Fruit fly (Drosophila melanogaster): ENCODE results near the gene CG4956.

CG4956 gene

DNA sequence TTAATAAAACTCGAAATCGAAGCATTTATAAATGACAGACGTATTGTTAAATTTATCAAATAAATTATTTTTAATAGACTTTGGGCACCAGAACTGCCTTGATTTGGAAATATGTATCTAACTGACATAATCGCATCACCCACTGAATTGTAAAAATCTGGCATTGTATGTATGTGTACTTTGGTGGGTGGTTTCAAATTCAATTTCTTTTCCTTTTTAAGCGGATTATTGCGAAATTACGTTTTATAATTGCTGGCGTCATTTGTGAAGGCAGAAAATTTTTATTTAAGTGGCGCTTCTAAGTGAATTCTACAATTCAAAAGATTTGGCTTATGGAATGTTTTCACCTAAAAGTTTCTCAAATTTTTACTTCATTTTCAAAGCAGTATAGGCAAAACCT is at the start of gene CG4956:
CG4956 (minus strand) TSS at position 101 of the 400 bp plus-strand sequence.
- TF ChIP-seq CG11902 (GFP tag; optimal IDR thresholded peaks at IDR 0.05) (no peak), cyc (GFP tag; optimal IDR thresholded peaks at IDR 0.05) (no peak), dac (GFP tag; optimal IDR thresholded peaks at IDR 0.05) (no peak), CG8632 (GFP tag; optimal IDR thresholded peaks at IDR 0.05) (no peak), CG6808 (GFP tag; optimal IDR thresholded peaks at IDR 0.05) (no peak), CG31627 (GFP tag; optimal IDR thresholded peaks at IDR 0.05) (no peak), vri (GFP tag; optimal IDR thresholded peaks at IDR 0.05) (no peak), Hr38 (GFP tag; optimal IDR thresholded peaks at IDR 0.05) (no peak), pdm3 (GFP tag; optimal IDR thresholded peaks at IDR 0.05) (no peak), Met (GFP tag; optimal IDR thresholded peaks at IDR 0.05) (no peak), CG32006 (GFP tag; optimal IDR thresholded peaks at IDR 0.05) (no peak), CG1621 (tag; optimal IDR thresholded peaks at IDR 0.05) (no peak), CG6854 (GFP tag; optimal IDR thresholded peaks at IDR 0.05) (no peak), spab (GFP tag; optimal IDR thresholded peaks at IDR 0.05) (no peak), CG10669 (GFP tag; optimal IDR thresholded peaks at IDR 0.05) (no peak), salr (GFP tag; optimal IDR thresholded peaks at IDR 0.05) (no peak), lz (GFP tag; optimal IDR thresholded peaks at IDR 0.05) (no peak), CG16779 (tag; optimal IDR thresholded peaks at IDR 0.05) (no peak)

DNA sequence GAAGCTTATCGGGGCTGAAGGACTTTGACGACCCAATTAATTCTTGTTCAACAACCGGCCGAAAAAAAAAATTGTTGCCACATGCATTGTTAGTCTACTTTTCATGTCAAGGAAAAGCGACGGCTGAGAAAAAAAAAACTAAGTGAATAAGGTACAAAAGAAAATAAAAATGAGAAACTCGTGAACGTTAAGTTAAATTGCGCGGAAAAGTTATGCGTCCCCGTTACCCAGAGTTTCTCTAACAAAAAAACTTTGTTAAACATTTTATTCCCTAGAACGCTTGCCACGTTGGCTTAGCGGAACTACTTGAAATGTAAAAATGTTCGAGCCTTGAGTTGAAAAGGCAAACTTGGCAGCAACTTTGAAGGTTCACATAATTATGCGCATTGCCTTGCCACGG is 37.1 kb upstream of the CG4956 start, which contains the start of gene CG14354:
CG14354 (plus strand) TSS at position 301 of the 400 bp plus-strand sequence.
- TF ChIP-seq Eip75B (GFP tag; optimal IDR thresholded peaks at IDR 0.05): no peak

DNA sequence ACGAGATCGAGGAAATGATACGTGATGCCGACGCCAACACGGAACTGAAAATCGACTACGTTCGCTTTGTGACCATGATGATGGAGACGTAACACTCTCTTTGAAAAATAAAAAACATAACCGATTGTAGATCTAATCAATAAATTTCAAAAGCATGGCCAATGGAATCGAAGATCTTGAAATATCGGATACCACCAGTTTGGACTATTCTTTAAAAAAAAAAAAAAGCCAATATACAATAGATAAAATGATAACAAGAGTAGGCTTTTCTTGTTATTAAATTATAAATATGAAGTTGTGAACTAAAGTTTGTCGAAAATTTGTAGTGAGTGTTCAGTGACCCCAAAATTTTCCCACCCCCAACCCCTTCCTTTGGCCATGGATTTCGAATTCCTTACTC is 33.5 kb upstream of the CG4956 start, which contains the start of the genes Acam and CG17770:
Acam (plus strand) TSS at position 301 of the 400 bp plus-strand sequence.
CG17770 (plus strand) TSS at position 301 of the 400 bp plus-strand sequence.
- TF ChIP-seq spab (GFP tag; optimal IDR thresholded peaks at IDR 0.05): no peak
- TF ChIP-seq cyc (GFP tag; optimal IDR thresholded peaks at IDR 0.05): no peak
- no peak for TF ChIP-seq CG11294 (GFP tag; IDR thresholded peaks at IDR 0.05)

DNA sequence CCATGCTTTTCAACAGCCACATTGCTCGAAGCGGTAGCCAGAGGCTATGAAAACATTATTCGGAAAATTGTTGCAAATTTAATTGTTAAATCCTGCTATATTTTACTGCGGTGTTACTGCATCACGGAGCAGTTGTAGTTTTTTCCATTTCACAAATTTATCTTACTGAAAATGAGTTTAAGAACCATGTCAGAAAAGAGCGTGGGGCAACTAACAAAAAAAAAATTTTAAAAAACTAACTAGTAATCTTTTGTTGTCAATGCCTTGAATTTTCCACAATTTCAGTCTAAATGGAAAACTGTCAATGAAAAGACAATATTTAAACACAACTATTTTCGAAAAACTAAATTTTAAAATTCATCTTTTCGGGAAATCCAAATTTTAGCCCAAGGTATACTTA is 32.7 kb upstream of the CG4956 start, which contains the start of gene CG5024:
CG5024 (plus strand) TSS at position 301 of the 400 bp plus-strand sequence.
- no peak for TF ChIP-seq CG8119 (GFP tag; IDR thresholded peaks at IDR 0.05)
- TF ChIP-seq CG8319 (GFP tag; optimal IDR thresholded peaks at IDR 0.05): no peak
- no peak for TF ChIP-seq CG10631 (GFP tag; optimal IDR thresholded peaks at IDR 0.05)
- TF ChIP-seq CG1621 (tag; optimal IDR thresholded peaks at IDR 0.05): no peak
- no peak for TF ChIP-seq Sox14 (GFP tag; optimal IDR thresholded peaks at IDR 0.05)
- no peak for TF ChIP-seq Sox15 (GFP tag; optimal IDR thresholded peaks at IDR 0.05)
- no peak for TF ChIP-seq CG6854 (GFP tag; optimal IDR thresholded peaks at IDR 0.05)
- no peak for TF ChIP-seq Met (GFP tag; optimal IDR thresholded peaks at IDR 0.05)
- no peak for TF ChIP-seq vri (GFP tag; optimal IDR thresholded peaks at IDR 0.05)

- TF ChIP-seq CG6854 (GFP tag; optimal IDR thresholded peaks at IDR 0.05): no peak
- no peak for TF ChIP-seq Hr38 (GFP tag; optimal IDR thresholded peaks at IDR 0.05)
- no peak for TF ChIP-seq spab (GFP tag; optimal IDR thresholded peaks at IDR 0.05)
- TF ChIP-seq svp (GFP tag): no peak
- no peak for TF ChIP-seq CG1621 (tag; optimal IDR thresholded peaks at IDR 0.05)
- no peak for TF ChIP-seq net (GFP tag; optimal IDR thresholded peaks at IDR 0.05)
- TF ChIP-seq CG3919 (GFP tag; optimal IDR thresholded peaks at IDR 0.05): no peak
- no peak for TF ChIP-seq fkh (GFP tag; optimal IDR thresholded peaks at IDR 0.05)
- TF ChIP-seq CG34406 (GFP tag; optimal IDR thresholded peaks at IDR 0.05): no peak
- TF ChIP-seq acj6 (GFP tag; optimal IDR thresholded peaks at IDR 0.05): no peak
- TF ChIP-seq CG8319 (GFP tag; optimal IDR thresholded peaks at IDR 0.05): no peak
- TF ChIP-seq Met (GFP tag; optimal IDR thresholded peaks at IDR 0.05): no peak
- no peak for TF ChIP-seq CG7368 (GFP tag; optimal IDR thresholded peaks at IDR 0.05)
Observed at dm6 chr3R:25806145-25806544, 28.0 kb upstream of the CG4956 start, which contains the start of gene BG642167. BG642167 (plus strand) TSS chr3R:25806445.

Data from whole organism, prepupa.